Fruit fly (Drosophila melanogaster) Kc167 (cell line): ENCODE data around the gene HipHop.
A peak's percentile ranks its signal among the peaks of the same experiment; 100 is the strongest.

Source experiments
- Myc ChIP-seq: fragments of >200 bp; optimal IDR thresholded peaks from 2 replicates; lab custom pipeline; 2017; ENCODE audit warnings: missing external identifiers
- Sin3A ChIP-seq: fragments of >200 bp; optimal IDR thresholded peaks from 2 replicates; lab custom pipeline; 2018; ENCODE audit warnings: missing external identifiers
- h ChIP-seq: fragments of >200 bp; optimal IDR thresholded peaks from 3 replicates; lab custom pipeline; 2018; ENCODE audit warnings: missing external identifiers
- insv ChIP-seq: fragments of >200 bp; optimal IDR thresholded peaks from 3 replicates; lab custom pipeline; 2018; ENCODE audit warnings: missing external identifiers
- psq ChIP-seq: fragments of >200 bp; optimal IDR thresholded peaks from 2 replicates; lab custom pipeline; 2017; ENCODE audit warnings: missing external identifiers
- ttk ChIP-seq: sonication (Bioruptor generic); optimal IDR thresholded peaks from 2 replicates; lab custom pipeline; 2017; ENCODE audit warnings: missing external identifiers

HipHop gene

DNA sequence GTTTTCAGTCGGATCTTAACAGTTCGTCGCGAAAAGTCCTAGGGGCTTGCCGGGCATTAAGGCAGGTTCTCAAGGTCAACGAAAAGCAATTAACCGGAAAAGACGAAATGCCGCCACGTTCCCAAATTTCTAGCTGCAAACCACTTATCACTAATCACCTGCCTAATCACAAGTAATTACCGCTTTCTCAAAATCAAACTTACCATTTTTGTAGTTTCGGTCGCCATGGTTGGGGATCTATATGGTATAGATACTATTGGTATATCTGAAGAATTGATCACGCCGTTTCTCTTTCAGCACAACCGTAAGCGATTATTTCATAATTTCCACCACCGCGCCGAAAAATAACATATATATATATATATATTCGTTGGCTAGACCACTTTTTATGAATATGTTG lies 24.9 kb downstream of the HipHop start:
- TF ChIP-seq insv (lab: Kevin White, UChicago) (no peak), Myc (lab: Kevin White, UChicago) (no peak), Sin3A (no peak), h (lab: Kevin White, UChicago) (no peak), psq (no peak), ttk (lab: Kevin White, UChicago) (no peak)

dm6 chr3L:18846233-18846271 lies 25.1 kb downstream of the HipHop start, which contains the start of gene Indy:
Gene Indy, minus strand, starts transcription at chr3L:18846267.
- no peak for TF ChIP-seq psq
- TF ChIP-seq Myc (lab: Kevin White, UChicago): no peak
- TF ChIP-seq insv (lab: Kevin White, UChicago): no peak
- no peak for TF ChIP-seq h (lab: Kevin White, UChicago)
- no peak for TF ChIP-seq ttk (lab: Kevin White, UChicago)
- no peak for TF ChIP-seq Sin3A

DNA sequence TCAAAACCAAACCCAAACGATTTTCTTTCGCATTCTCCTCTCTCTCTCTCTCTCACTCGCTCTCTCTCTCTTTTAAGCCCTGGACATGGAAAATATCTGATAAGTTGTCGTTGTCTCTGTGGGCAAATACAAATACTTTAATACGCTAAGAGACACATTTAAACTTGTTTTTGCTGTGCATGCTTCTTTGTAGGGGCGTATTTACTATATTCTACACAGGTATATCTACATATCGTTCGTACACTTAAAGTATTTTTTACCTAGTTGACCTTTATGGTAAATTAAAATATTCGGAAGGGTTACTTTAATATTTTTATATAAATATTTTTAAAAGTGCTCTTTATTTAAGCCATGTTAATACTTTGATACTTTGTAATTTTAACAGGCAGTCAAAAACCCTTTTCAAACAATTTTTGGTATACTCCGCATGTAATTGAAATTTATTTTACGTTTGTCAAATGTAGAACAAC lies 25.3 kb downstream of the HipHop start:
- TF ChIP-seq ttk (lab: Kevin White, UChicago) (no peak), h (lab: Kevin White, UChicago) (no peak), psq (no peak), Sin3A (no peak), Myc (lab: Kevin White, UChicago) (no peak), insv (lab: Kevin White, UChicago) (no peak)

dm6 chr3L:18848436-18848835 lies 27.5 kb downstream of the HipHop start:
- TF ChIP-seq ttk (lab: Kevin White, UChicago): no peak
- no peak for TF ChIP-seq Sin3A
- peak; percentile 82 for TF ChIP-seq h (lab: Kevin White, UChicago)
- TF ChIP-seq insv (lab: Kevin White, UChicago): no peak

- TF ChIP-seq ttk (lab: Kevin White, UChicago) (no peak), Sin3A (no peak), h (lab: Kevin White, UChicago) (no peak), Myc (lab: Kevin White, UChicago) (no peak), psq (no peak), insv (lab: Kevin White, UChicago) (no peak)
Measured at dm6 chr3L:18852223-18852622, 31.3 kb downstream of the HipHop start.

DNA sequence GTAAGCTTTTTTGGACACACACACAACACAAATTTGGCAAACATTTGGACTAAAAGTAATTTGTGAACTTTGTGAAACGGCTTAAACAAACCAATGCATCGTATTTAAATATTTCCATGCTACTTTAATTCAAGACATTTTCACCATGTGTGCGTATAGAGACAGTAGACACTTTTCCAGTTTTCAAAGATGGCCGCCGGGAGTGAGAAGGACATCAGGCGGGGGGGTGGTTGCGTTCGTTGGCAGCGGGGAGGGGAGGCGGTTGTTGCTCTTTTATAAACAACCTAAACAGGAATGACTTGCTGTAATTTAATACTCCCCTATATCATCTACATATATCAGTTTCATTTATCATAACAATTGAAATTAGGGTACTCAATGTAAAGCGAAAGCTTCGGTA lies 32.5 kb downstream of the HipHop start:
- TF ChIP-seq insv (lab: Kevin White, UChicago) (no peak), h (lab: Kevin White, UChicago) (no peak), psq (no peak), Myc (lab: Kevin White, UChicago) (no peak), Sin3A (no peak), ttk (lab: Kevin White, UChicago) (no peak)

dm6 chr3L:18854412-18854811 lies 33.4 kb downstream of the HipHop start:
- no peak for TF ChIP-seq Myc (lab: Kevin White, UChicago)
- no peak for TF ChIP-seq insv (lab: Kevin White, UChicago)
- TF ChIP-seq Sin3A: no peak
- no peak for TF ChIP-seq h (lab: Kevin White, UChicago)
- no peak for TF ChIP-seq ttk (lab: Kevin White, UChicago)
- TF ChIP-seq psq: no peak

DNA sequence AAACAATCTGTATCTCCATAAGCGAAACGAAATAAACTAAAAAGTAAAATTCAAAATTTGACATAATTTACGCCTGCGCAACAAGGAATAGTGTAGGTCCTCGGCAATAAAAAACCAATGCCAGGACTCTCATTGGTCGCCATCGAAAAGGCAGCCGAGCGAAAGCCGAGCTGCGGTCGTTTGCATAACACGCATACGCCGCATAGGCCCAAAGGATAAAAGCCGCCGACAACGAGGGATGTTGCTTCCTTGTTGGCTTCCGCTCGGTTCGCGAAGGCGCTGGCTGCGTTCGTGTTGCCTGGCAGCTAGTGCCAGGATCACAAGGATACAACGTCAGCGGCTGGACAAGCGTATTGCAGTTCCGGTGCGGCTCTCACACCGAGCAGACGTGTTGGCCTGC lies 39.5 kb downstream of the HipHop start:
- TF ChIP-seq insv (lab: Kevin White, UChicago) (no peak), Sin3A (no peak)

DNA sequence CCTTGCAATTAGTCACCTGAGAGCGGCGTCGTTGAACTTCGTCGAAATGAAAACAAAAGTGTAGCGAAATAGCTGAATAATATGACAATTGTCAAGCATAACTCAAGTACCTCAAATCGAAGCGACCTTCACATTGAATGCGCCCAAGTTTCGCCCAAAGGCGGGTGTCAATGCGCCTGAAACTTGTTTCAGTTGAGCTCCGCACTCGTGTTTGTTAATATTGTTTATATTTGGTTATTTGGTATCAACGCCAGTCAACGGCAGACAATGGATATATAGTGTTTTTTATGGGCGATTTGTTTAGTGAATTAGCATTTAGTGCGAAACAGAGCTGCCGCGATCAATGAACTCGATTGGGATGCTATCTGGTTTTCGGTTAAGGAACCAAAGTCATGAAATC lies 40.9 kb downstream of the HipHop start:
- no peak for TF ChIP-seq psq
- TF ChIP-seq insv (lab: Kevin White, UChicago): no peak

DNA sequence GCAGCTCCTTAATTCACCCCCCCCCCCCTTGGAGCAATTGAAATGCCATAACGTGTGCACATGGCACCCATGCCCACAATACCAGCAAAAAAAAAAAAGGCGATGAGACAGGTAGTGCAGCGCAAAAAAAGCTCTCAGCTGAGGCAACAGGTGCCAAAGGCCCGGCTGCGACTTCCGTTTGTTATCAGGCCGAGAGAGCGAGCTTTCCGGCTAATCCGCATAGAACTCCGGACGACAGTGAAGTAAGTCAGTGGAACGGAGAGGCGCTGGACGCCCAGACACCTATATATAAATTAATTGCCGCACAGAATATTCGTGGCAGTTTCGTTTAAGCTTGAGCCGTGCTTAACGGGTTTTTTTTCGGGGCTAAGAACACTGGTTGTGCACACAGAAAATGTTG lies 42.4 kb downstream of the HipHop start, which contains the start of gene CG6865:
CG6865 (plus strand) TSS at position 321 of the 400 bp plus-strand sequence.
- TF ChIP-seq insv (lab: Kevin White, UChicago) (no peak), ttk (lab: Kevin White, UChicago) (no peak), Sin3A (no peak), psq (no peak), Myc (lab: Kevin White, UChicago) (no peak), h (lab: Kevin White, UChicago) (no peak)

DNA sequence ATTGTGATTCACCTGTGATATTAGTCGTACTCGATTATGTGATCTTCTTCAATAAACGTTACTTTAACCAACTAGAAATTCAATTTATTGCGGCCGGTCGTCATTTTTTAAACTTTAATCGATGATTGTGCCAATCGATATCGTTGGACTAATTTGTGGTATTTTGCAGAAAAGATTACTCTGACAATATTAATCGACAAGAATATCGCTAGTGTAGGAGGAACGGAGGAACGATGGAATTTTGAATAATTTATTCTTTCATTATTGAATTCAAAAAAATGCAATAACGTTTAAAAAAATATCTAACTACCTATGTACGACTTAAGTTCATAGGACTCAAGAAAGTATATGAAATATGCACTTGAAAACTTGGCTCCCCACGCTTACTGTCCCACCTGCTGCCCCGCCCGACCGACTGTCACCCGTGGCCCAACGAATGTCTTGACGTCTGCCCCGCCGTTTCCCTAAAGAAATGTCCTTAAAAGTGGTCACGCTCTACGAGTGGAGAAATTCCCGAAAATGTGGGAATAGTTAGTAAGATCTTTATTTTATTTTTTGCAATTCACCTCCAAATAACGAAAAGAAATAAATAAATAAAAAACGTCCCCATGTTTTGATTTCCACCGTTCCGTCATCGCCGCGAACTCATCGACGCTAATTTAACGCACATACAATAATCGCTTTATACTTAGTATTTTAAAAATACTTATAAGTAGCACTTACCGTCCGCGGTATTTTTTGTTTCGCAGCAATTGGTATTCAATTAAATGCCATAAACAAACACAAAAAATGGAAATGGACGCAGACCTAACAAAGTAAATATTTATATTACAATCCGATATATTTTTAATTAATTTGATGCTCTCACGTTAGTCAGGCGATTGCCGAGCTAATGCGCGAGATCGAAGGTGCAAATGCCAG lies 44.7 kb downstream of the HipHop start, which contains the start of gene CG14074:
CG14074 (plus strand) TSS at position 779 of the 921 bp plus-strand sequence.
- no peak for TF ChIP-seq h (lab: Kevin White, UChicago)
- TF ChIP-seq ttk (lab: Kevin White, UChicago): no peak
- TF ChIP-seq insv (lab: Kevin White, UChicago): no peak
- no peak for TF ChIP-seq Myc (lab: Kevin White, UChicago)
- TF ChIP-seq Sin3A: no peak
- no peak for TF ChIP-seq psq

DNA sequence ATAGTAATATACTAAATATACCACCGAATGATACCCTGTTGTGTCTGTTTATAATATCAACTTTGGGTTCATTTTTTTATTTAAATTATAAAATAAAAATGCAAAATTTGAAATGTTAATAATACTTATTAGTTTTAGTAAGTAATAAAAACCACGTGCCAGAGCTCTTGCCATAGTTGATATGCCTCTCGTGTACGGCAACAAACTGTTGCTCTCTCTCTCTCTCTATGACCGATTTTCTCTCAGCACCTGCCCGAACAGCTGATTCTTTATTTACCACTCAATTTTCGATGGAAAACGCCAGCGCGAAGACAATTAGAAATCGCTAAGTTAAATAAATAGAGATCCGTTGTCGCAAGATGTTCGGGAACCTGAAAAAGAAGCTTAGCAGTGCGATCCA lies 46.5 kb downstream of the HipHop start, which contains the start of gene Dysb:
Dysb (plus strand) TSS at position 251 of the 400 bp plus-strand sequence.
- no peak for TF ChIP-seq insv (lab: Kevin White, UChicago)
- no peak for TF ChIP-seq psq
- TF ChIP-seq ttk (lab: Kevin White, UChicago): no peak
- TF ChIP-seq Sin3A: no peak
- no peak for TF ChIP-seq Myc (lab: Kevin White, UChicago)
- TF ChIP-seq h (lab: Kevin White, UChicago): no peak
